Worm (Caenorhabditis elegans) whole organism, L4/young adult: ENCODE results near the gene T28D6.4.

Experiments
- W03F9.2 ChIP-seq: fragments of 150-350 bp; optimal IDR thresholded peaks from 2 replicates; lab custom pipeline; 2014; ENCODE audit warnings: missing biosample characterization, missing genetic modification characterization
- dao-5 ChIP-seq: sonication (generic microtip); optimal IDR thresholded peaks from 2 replicates; lab custom pipeline; 2016; ENCODE audit warnings: missing genotype, missing genetic modification characterization, moderate library complexity, missing compliant biosample characterization
- him-1 ChIP-seq: sonication (generic microtip); optimal IDR thresholded peaks from 2 replicates; lab custom pipeline; 2016; ENCODE audit warnings: missing genotype, missing genetic modification reagents, missing genetic modification characterization, missing compliant biosample characterization

The T28D6.4 gene

ce11 chrIII:11360156-11360555 lies at the start of gene T28D6.4:
T28D6.4 (plus strand) TSS chrIII:11360456.
- no peak for TF ChIP-seq him-1 (tag; lab: Kevin White, UChicago)
- TF ChIP-seq dao-5 (tag; lab: Kevin White, UChicago) = no peak
- TF ChIP-seq W03F9.2 (tag; lab: Kevin White, UChicago) = no peak

ce11 chrIII:11311466-11311865 lies 48.8 kb upstream of the T28D6.4 start, which contains the start of gene rab-35:
rab-35 (minus strand) TSS chrIII:11311566.
- no peak for TF ChIP-seq W03F9.2 (tag; lab: Kevin White, UChicago)

ce11 chrIII:11317164-11317620 lies 43.1 kb upstream of the T28D6.4 start, which contains the start of gene mcm-10:
mcm-10 (plus strand) TSS chrIII:11317570.
- TF ChIP-seq dao-5 (tag; lab: Kevin White, UChicago) = no peak
- peak; percentile 59 for TF ChIP-seq W03F9.2 (tag; lab: Kevin White, UChicago)
- TF ChIP-seq him-1 (tag; lab: Kevin White, UChicago) = peak; percentile 31

DNA sequence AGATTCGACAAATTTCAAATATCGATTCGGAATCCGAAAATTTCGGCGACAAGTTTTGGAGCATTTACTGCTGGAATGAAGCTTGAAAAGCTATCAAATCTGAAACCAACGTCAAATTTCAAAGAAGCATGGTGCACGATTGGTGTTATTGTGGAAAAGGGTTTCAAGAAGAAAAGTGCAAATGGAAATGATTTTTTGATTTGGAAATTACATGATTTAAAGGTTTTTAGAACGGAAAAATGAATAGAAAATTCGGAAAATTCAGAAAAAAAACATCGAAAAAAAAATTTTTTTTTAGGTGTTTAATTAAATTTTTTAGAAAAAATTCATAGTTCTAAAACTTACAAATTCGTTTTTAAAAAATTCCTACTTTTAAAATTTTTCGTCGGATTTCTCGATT lies 42.1 kb upstream of the T28D6.4 start, which contains the start of gene teg-1:
Gene teg-1 (minus strand): TSS at position 101 of the 400 bp plus-strand sequence.
- TF ChIP-seq W03F9.2 (tag; lab: Kevin White, UChicago) (no peak), dao-5 (tag; lab: Kevin White, UChicago) (no peak)

ce11 chrIII:11324093-11324492 lies 36.2 kb upstream of the T28D6.4 start:
- TF ChIP-seq him-1 (tag; lab: Kevin White, UChicago) = no peak
- TF ChIP-seq dao-5 (tag; lab: Kevin White, UChicago) = no peak
- TF ChIP-seq W03F9.2 (tag; lab: Kevin White, UChicago) = no peak

- TF ChIP-seq him-1 (tag; lab: Kevin White, UChicago) (no peak), dao-5 (tag; lab: Kevin White, UChicago) (no peak), W03F9.2 (tag; lab: Kevin White, UChicago) (no peak)
These were observed 27.9 kb upstream of the T28D6.4 start for ce11 chrIII:11332306-11332705.

DNA sequence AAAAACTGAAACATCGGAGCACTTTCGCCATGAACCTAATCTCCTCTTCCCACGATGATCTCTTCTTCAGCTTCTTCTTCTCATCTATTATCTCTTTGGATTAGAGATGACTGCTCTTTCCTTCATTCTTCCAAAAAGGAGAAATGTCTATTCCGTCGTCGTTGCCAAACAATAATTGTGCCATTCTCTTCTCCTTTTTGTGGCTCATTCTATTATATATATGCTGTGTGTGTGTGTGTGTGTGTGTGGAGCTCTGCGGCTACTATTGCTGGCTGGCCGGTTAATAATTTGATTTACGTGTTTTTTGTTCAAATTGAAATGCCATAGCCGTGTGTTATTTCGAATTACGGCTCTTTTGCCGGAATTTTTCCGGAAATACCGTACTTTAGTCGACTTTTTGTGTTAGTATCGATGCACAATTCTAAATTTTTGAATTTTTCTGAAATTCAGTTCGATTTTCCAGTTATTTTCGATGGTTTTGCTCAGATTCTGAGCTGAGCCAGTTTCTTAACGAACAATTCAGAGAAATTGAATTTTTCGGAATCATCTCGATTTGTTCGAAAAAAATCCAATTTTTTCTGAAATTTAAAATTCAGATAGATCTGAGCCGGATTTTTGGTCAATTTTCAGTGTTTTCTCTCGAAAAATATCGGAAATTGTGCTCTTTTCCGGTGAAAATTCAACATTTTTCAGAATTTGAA lies 27.1 kb upstream of the T28D6.4 start, which contains the start of gene T28D6.5:
Gene T28D6.5 (plus strand): TSS at position 651 of the 701 bp plus-strand sequence.
- TF ChIP-seq him-1 (tag; lab: Kevin White, UChicago) = no peak
- TF ChIP-seq dao-5 (tag; lab: Kevin White, UChicago) = no peak
- TF ChIP-seq W03F9.2 (tag; lab: Kevin White, UChicago) = no peak

ce11 chrIII:11334346-11334745 lies 25.9 kb upstream of the T28D6.4 start:
- no peak for TF ChIP-seq dao-5 (tag; lab: Kevin White, UChicago)
- peak; percentile 20 for TF ChIP-seq him-1 (tag; lab: Kevin White, UChicago)

DNA sequence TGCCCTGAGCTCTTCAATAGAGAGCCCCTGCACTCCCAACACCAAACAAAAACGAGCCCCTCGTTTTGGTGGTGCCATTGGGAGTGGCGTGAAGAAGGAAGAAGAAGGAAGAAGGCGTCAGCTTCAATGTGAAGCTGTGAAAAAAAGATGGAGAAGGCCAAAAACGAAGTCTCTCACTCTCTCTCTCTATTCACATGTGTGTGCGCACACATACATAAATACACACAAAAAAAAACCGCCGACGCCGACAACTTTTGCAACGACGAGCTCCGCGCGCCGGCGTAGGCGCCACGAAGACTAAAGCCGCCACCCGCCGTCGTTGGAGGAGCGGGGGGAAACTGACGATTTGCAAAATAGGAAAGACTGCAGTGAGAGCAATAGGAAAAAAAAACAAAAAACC lies 24.2 kb upstream of the T28D6.4 start:
- no peak for TF ChIP-seq W03F9.2 (tag; lab: Kevin White, UChicago)
- peak; percentile 23 for TF ChIP-seq him-1 (tag; lab: Kevin White, UChicago)

ce11 chrIII:11337627-11338026 lies 22.6 kb upstream of the T28D6.4 start:
- TF ChIP-seq dao-5 (tag; lab: Kevin White, UChicago) (no peak), him-1 (tag; lab: Kevin White, UChicago) (no peak), W03F9.2 (tag; lab: Kevin White, UChicago) (no peak)

ce11 chrIII:11341466-11341865 lies 18.8 kb upstream of the T28D6.4 start:
- no peak for TF ChIP-seq dao-5 (tag; lab: Kevin White, UChicago)
- no peak for TF ChIP-seq W03F9.2 (tag; lab: Kevin White, UChicago)
- no peak for TF ChIP-seq him-1 (tag; lab: Kevin White, UChicago)

DNA sequence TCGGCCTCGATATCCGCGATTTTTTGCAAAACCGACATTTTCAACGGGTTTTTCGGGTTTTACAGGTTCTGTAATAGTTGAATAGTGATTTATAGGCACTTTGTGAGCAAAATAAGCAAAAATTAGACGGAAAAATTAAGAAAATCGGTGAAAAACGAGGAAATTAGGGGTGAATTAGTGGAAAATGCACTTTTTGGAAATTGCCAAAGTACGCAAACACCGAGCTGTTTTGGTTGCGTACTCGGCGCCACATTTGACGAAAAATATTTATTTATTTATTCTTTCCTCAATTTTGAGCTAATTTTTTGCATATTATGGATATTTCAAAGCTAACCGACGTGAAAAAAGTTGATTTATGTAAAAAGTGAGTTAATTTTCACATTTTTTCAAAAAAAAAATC lies 17.2 kb upstream of the T28D6.4 start, which contains the start of the genes T28D6.6 and pen-2:
Gene T28D6.6 (minus strand): TSS at position 68 of the 400 bp plus-strand sequence.
Gene pen-2 (plus strand): TSS at position 282 of the 400 bp plus-strand sequence.
- TF ChIP-seq dao-5 (tag; lab: Kevin White, UChicago) = no peak
- peak; percentile 20 for TF ChIP-seq him-1 (tag; lab: Kevin White, UChicago)

- TF ChIP-seq dao-5 (tag; lab: Kevin White, UChicago) (no peak), him-1 (tag; lab: Kevin White, UChicago) (no peak), W03F9.2 (tag; lab: Kevin White, UChicago) (peak; percentile 63)
These were observed 16.1 kb upstream of the T28D6.4 start for ce11 chrIII:11344125-11344524.

DNA sequence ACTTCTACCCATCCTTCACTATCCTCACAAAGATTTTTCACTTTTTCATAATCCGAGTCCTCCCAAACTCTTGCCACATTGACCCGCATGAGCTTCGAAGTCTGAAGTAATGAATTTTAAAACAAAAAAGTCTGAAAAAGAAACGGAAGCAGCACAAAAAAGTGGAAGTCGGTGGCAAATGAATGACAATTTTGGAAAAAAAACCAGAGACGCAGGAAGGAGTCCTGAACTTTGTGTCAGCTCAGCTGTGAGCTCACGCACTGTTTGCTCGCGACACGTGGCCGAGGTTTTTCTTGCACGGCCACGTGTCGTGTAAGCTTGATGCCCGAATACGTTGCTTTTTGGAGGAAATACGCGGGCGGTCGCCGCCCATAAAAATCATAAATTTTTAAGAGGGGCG lies 13.9 kb upstream of the T28D6.4 start, which contains the start of gene T28D6.7:
Gene T28D6.7 (minus strand): TSS at position 101 of the 400 bp plus-strand sequence.
- TF ChIP-seq W03F9.2 (tag; lab: Kevin White, UChicago) = no peak
- TF ChIP-seq him-1 (tag; lab: Kevin White, UChicago) = no peak
- TF ChIP-seq dao-5 (tag; lab: Kevin White, UChicago) = no peak
